Fruit fly (Drosophila melanogaster) whole organism, wandering third instar larva: Measurements from ENCODE around the gene janA.

Experiments
- CrebA ChIP-seq: fragments of 200-800 bp; sonication (Bioruptor generic); optimal IDR thresholded peaks from 2 replicates; lab custom pipeline; 2016; ENCODE audit warnings: missing biosample characterization, mild to moderate bottlenecking, missing genetic modification characterization, borderline replicate concordance
- HLH106 ChIP-seq: fragments of 200-800 bp; optimal IDR thresholded peaks from 3 replicates; lab custom pipeline; 2019; ENCODE audit warnings: missing biosample characterization, mild to moderate bottlenecking, missing genetic modification characterization, moderate library complexity

dm6 chr3R:30039494-30039893 lies at the start of gene janA, which contains the start of the genes Sry-alpha and Sry-beta:
- TF ChIP-seq CrebA (GFP tag; lab: Kevin White, UChicago) (no peak), HLH106 (tag; lab: Kevin White, UChicago) (no peak)
